Worm (Caenorhabditis elegans) whole organism, young adult: ENCODE results near the gene C18G1.6.

Source experiments
- F23B12.7 ChIP-seq: sonication (generic microtip); optimal IDR thresholded peaks from 2 replicates; lab custom pipeline; 2017; ENCODE audit warnings: missing genetic modification characterization, mild to moderate bottlenecking, missing compliant biosample characterization, antibody characterized with exemption, moderate library complexity; ENCODE audit not compliant: insufficient read depth
- F37B4.10 ChIP-seq: fragments of 200-800 bp; sonication (Bioruptor generic); IDR thresholded peaks from 2 replicates; pipeline ENCODE4 v1.3.6; 2022; ENCODE audit warnings: missing genetic modification characterization, missing compliant biosample characterization
- F57A8.1 ChIP-seq: fragments of 200-800 bp; sonication (Bioruptor generic); optimal IDR thresholded peaks from 2 replicates; lab custom pipeline; 2018; ENCODE audit warnings: mild to moderate bottlenecking, missing genetic modification characterization, moderate library complexity, missing compliant biosample characterization
- K12H6.12 ChIP-seq: fragments of 200-800 bp; sonication (Bioruptor generic); optimal IDR thresholded peaks from 2 replicates; lab custom pipeline; 2018; ENCODE audit warnings: mild to moderate bottlenecking, missing genetic modification characterization, missing compliant biosample characterization
- Y53F4B.3 ChIP-seq: fragments of 200-800 bp; sonication (Bioruptor generic); IDR thresholded peaks from 2 replicates; pipeline ENCODE4 v1.3.6; 2022; ENCODE audit warnings: missing genetic modification reagents, missing genetic modification characterization, missing compliant biosample characterization
- aptf-3 ChIP-seq: fragments of 200-800 bp; sonication (Bioruptor generic); IDR thresholded peaks from 2 replicates; pipeline ENCODE4 v1.3.6; 2022; ENCODE audit warnings: missing genetic modification characterization, missing compliant biosample characterization
- atf-7 ChIP-seq: sonication (generic microtip); optimal IDR thresholded peaks from 2 replicates; lab custom pipeline; 2017; ENCODE audit warnings: mild to moderate bottlenecking, missing genetic modification characterization, missing compliant biosample characterization
- ccch-3 ChIP-seq: fragments of 200-800 bp; sonication (Bioruptor generic); optimal IDR thresholded peaks from 2 replicates; lab custom pipeline; 2018; ENCODE audit warnings: mild to moderate bottlenecking, missing genetic modification characterization, missing compliant biosample characterization
- cebp-1 ChIP-seq, 2 experiments: fragments of 200-800 bp in 1 of 2; sonication (Bioruptor generic) in 1 of 2; sonication (generic microtip) in 1 of 2; IDR thresholded peaks in 1 of 2; optimal IDR thresholded peaks in 1 of 2; 2 replicates each; pipeline versions ENCODE4 v1.3.6 to Lab custom; 2017 to 2022; ENCODE audit warnings: missing compliant biosample characterization in 2 of 2, missing genetic modification characterization in 2 of 2, mild to moderate bottlenecking in 1 of 2, missing genetic modification reagents in 1 of 2, moderate library complexity in 1 of 2
- ceh-91 ChIP-seq: fragments of 200-800 bp; sonication (Bioruptor generic); IDR thresholded peaks from 2 replicates; pipeline ENCODE4 v1.3.6; 2022; ENCODE audit warnings: missing genetic modification reagents, missing genetic modification characterization, missing compliant biosample characterization
- chd-7 ChIP-seq: sonication (generic microtip); optimal IDR thresholded peaks from 2 replicates; lab custom pipeline; 2016; ENCODE audit warnings: mild to moderate bottlenecking, missing genetic modification characterization, moderate library complexity, missing compliant biosample characterization
- dox-1 ChIP-seq: fragments of 200-800 bp; sonication (Bioruptor generic); IDR thresholded peaks from 2 replicates; pipeline ENCODE4 v1.3.6; 2022; ENCODE audit warnings: missing genetic modification reagents, missing genetic modification characterization, missing compliant biosample characterization
- dpff-1 ChIP-seq: sonication (generic microtip); optimal IDR thresholded peaks from 2 replicates; lab custom pipeline; 2017; ENCODE audit warnings: mild to moderate bottlenecking, missing genetic modification characterization, missing compliant biosample characterization
- hmg-1.2 ChIP-seq: fragments of 200-800 bp; sonication (Bioruptor generic); IDR thresholded peaks from 2 replicates; pipeline ENCODE4 v1.3.6; 2022; ENCODE audit warnings: missing genetic modification reagents, missing genetic modification characterization, missing compliant biosample characterization
- hsf-1 ChIP-seq: fragments of 200-800 bp; sonication (Bioruptor generic); IDR thresholded peaks from 2 replicates; pipeline ENCODE4 v1.3.6; 2022; ENCODE audit warnings: missing genetic modification reagents, missing genetic modification characterization, missing compliant biosample characterization
- lag-1 ChIP-seq: fragments of 200-800 bp; sonication (Bioruptor generic); IDR thresholded peaks from 2 replicates; pipeline ENCODE4 v1.3.6; 2022; ENCODE audit warnings: missing genetic modification reagents, missing genetic modification characterization, missing compliant biosample characterization
- lin-26 ChIP-seq: fragments of 200-800 bp; sonication (Bioruptor generic); IDR thresholded peaks from 2 replicates; pipeline ENCODE4 v1.3.6; 2022; ENCODE audit warnings: missing genetic modification reagents, missing genetic modification characterization, missing compliant biosample characterization
- lsl-1 ChIP-seq: fragments of 200-800 bp; sonication (Bioruptor generic); optimal IDR thresholded peaks from 2 replicates; lab custom pipeline; 2018; ENCODE audit warnings: mild to moderate bottlenecking, missing genetic modification characterization, moderate library complexity, missing compliant biosample characterization
- lsy-27 ChIP-seq: sonication (generic microtip); optimal IDR thresholded peaks from 2 replicates; lab custom pipeline; 2017; ENCODE audit warnings: missing genetic modification characterization, mild to moderate bottlenecking, missing compliant biosample characterization, antibody characterized with exemption, missing genotype, borderline replicate concordance; ENCODE audit not compliant: insufficient read depth
- mcd-1 ChIP-seq: fragments of 200-800 bp; sonication (Bioruptor generic); IDR thresholded peaks from 2 replicates; pipeline ENCODE4 v1.3.6; 2022; ENCODE audit warnings: missing genetic modification reagents, missing genetic modification characterization, missing compliant biosample characterization
- mxl-1 ChIP-seq: sonication (generic microtip); optimal IDR thresholded peaks from 2 replicates; lab custom pipeline; 2016; ENCODE audit warnings: missing genetic modification characterization, missing compliant biosample characterization
- nhr-27 ChIP-seq: fragments of 200-800 bp; sonication (Bioruptor generic); optimal IDR thresholded peaks from 2 replicates; lab custom pipeline; 2018; ENCODE audit warnings: mild to moderate bottlenecking, missing genetic modification characterization, moderate library complexity, missing compliant biosample characterization
- nhr-80 ChIP-seq: sonication (generic microtip); optimal IDR thresholded peaks from 2 replicates; lab custom pipeline; 2016; ENCODE audit warnings: missing genetic modification characterization, missing compliant biosample characterization
- pbrm-1 ChIP-seq: fragments of 200-800 bp; sonication (Bioruptor generic); IDR thresholded peaks from 2 replicates; pipeline ENCODE4 v1.3.6; 2022; ENCODE audit warnings: missing genetic modification reagents, missing genetic modification characterization, missing compliant biosample characterization
- rcor-1 ChIP-seq: fragments of 200-800 bp; sonication (Bioruptor generic); IDR thresholded peaks from 2 replicates; pipeline ENCODE4 v1.3.6; 2022; ENCODE audit warnings: missing genetic modification reagents, missing genetic modification characterization, missing compliant biosample characterization
- rec-8 ChIP-seq, 2 experiments: sonication (generic microtip); optimal IDR thresholded peaks; 2 replicates each; lab custom pipeline; 2016; ENCODE audit warnings: mild to moderate bottlenecking in 2 of 2, missing genetic modification characterization in 2 of 2, missing genetic modification reagents in 2 of 2, missing genotype in 2 of 2, missing biosample characterization in 1 of 2, missing compliant biosample characterization in 1 of 2, moderate library complexity in 1 of 2
- rpc-1 ChIP-seq, 2 experiments: fragments of 150-350 bp in 1 of 2; sonication (generic microtip) in 1 of 2; optimal IDR thresholded peaks; 2 replicates each; lab custom pipeline; 2014 to 2018; ENCODE audit warnings: missing biosample characterization in 1 of 2, missing genetic modification characterization in 1 of 2, missing genetic modification reagents in 1 of 2, missing genotype in 1 of 2
- snpc-3.4 ChIP-seq: sonication (generic microtip); optimal IDR thresholded peaks from 2 replicates; lab custom pipeline; 2017; ENCODE audit warnings: missing genetic modification characterization, mild to moderate bottlenecking, missing compliant biosample characterization, antibody characterized with exemption, moderate library complexity, missing genotype, missing genetic modification reagents
- snpc-4 ChIP-seq, 5 experiments: fragments of 150-350 bp in 1 of 5; sonication (generic microtip) in 4 of 5; optimal IDR thresholded peaks; 2 replicates each; lab custom pipeline; 2014 to 2018; ENCODE audit warnings: missing genetic modification characterization in 5 of 5, missing biosample characterization in 3 of 5, antibody characterized with exemption in 2 of 5, mild to moderate bottlenecking in 2 of 5, missing compliant biosample characterization in 2 of 5, missing genotype in 2 of 5, moderate library complexity in 2 of 5, missing genetic modification reagents in 1 of 5
- somi-1 ChIP-seq: fragments of 200-800 bp; sonication (Bioruptor generic); optimal IDR thresholded peaks from 2 replicates; lab custom pipeline; 2018; ENCODE audit warnings: mild to moderate bottlenecking, missing genetic modification characterization, missing compliant biosample characterization
- unc-130 ChIP-seq: sonication (generic microtip); optimal IDR thresholded peaks from 2 replicates; lab custom pipeline; 2016; ENCODE audit warnings: missing genetic modification reagents, missing genetic modification characterization, missing compliant biosample characterization
- ztf-26 ChIP-seq: sonication (generic microtip); optimal IDR thresholded peaks from 2 replicates; lab custom pipeline; 2017; ENCODE audit warnings: missing genetic modification characterization, missing compliant biosample characterization
- ztf-28 ChIP-seq: fragments of 200-800 bp; sonication (Bioruptor generic); IDR thresholded peaks from 2 replicates; pipeline ENCODE4 v1.3.6; 2022; ENCODE audit warnings: missing genetic modification reagents, missing genetic modification characterization, missing compliant biosample characterization

C18G1.6 gene

DNA sequence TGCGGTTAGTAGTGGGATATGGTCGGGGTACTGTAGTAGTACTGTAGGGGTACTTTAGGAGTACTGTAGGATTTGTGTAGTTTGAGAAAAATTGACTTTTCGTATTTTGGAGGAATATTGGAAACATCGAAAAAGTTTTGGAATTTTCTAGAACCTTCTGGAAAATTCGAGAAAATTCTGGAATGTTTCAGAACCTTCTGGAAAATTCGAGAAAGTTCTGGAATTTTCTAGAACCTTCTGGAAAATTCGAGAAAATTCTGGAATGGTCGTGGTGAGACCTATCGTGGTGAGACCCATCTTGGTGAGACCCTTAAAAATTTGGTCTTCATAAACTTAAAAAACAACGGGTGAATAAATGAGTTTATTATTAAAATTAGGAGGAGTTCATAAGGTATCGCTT lies 17.1 kb downstream of the C18G1.6 start:
- TF ChIP-seq hsf-1 (GFP tag; lab: Robert Waterston, UW): peak; percentile 94

DNA sequence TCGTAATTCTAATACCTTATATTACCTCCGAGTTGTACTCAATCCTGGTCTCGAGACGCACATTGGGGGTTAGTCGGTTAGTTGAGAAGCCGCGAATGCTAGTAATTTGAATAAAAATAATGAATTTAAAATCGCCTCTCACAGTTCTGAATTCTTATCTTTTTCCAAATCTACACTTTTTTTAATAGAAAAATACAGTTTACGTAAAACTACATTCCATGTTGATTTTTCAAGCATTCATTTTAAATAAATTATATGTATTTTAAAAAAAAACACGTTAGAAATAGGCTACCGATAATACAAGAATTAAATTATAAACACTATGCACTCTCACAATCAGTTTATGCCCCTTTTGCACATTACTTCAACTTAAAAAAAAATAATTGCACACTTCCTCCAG lies 19.2 kb downstream of the C18G1.6 start, which contains the start of gene C18G1.9:
C18G1.9 (minus strand) TSS at position 101 of the 400 bp plus-strand sequence.
- TF ChIP-seq rcor-1 (GFP tag; lab: Robert Waterston, UW): no peak

DNA sequence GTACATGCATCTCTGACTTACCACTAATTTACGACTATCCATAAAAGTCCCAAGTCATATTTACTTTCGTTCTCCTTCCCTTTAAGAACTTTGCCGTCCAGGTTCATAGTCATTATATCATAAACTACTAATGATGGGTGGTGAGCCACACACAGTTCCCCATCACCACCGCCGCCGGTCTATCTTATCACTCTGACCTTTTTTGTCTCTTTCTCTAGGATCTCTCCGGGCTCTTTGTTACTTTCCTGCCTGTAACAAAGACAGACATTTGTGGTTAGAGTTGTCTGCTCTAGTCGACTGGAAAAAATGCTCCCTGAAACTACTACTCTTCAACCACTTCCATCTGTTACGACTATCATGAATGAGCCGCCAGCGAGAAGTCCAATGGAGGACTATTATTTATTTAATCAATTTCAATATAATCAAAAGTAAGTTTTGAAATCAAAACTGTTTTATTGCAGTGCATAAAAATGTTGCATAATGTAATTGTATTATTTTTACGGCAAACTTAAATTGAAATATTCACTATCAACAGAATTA lies 20.1 kb downstream of the C18G1.6 start, which contains the start of gene elt-7:
elt-7 (plus strand) TSS at position 263 of the 540 bp plus-strand sequence.
- TF ChIP-seq nhr-27 (tag; lab: Kevin White, UChicago): no peak
- TF ChIP-seq nhr-80 (tag; lab: Kevin White, UChicago): peak; percentile 77
- TF ChIP-seq somi-1 (GFP tag; lab: Kevin White, UChicago): no peak
- no peak for TF ChIP-seq ztf-28
- no peak for TF ChIP-seq lsl-1 (GFP tag; lab: Kevin White, UChicago)
- no peak for TF ChIP-seq pbrm-1
- no peak for TF ChIP-seq F57A8.1
- 0 out of 2 replicates have a peak, but pooled peaks have one; percentile 7 for TF ChIP-seq dox-1
- TF ChIP-seq F37B4.10: no peak
- 0 out of 2 replicates have a peak, but pooled peaks have one; percentile 17 for TF ChIP-seq lag-1
- TF ChIP-seq ccch-3 (GFP tag; lab: Kevin White, UChicago): no peak
- TF ChIP-seq mxl-1: no peak
- TF ChIP-seq mcd-1 (GFP tag; lab: Robert Waterston, UW): no peak

DNA sequence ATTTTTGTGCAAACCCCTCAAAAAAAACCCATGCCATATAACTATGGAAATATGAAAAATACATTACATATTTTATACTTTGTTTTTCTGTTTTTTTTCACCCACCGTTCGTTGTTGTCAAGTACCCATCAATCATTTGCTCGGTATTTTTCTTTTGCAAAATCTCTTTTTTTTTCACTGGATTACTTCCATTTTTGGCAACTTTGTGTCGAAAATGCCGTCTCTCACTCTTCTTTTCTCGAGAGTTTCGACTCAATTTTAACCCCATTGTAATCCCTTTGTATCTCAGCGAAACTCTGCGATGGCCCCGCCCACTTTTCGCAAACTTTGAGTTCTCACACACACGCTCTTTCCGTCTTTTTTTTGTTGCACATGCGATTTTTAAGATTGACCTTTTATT lies 24.7 kb downstream of the C18G1.6 start:
- no peak for TF ChIP-seq K12H6.12 (tag; lab: Kevin White, UChicago)
- TF ChIP-seq unc-130 (GFP tag; lab: Kevin White, UChicago): no peak
- TF ChIP-seq F23B12.7 (tag; lab: Kevin White, UChicago): no peak
- no peak for TF ChIP-seq dpff-1
- TF ChIP-seq ztf-26: no peak
- no peak for TF ChIP-seq ceh-91 (GFP tag; lab: Robert Waterston, UW)
- no peak for TF ChIP-seq aptf-3 (GFP tag; lab: Robert Waterston, UW)
- no peak for TF ChIP-seq Y53F4B.3 (GFP tag; lab: Robert Waterston, UW)
- no peak for TF ChIP-seq atf-7 (tag; lab: Kevin White, UChicago)
- TF ChIP-seq chd-7 (tag; lab: Kevin White, UChicago): no peak
- TF ChIP-seq rpc-1 (optimal IDR thresholded peaks at IDR 0.05; lab: Kevin White, UChicago): no peak
- no peak for TF ChIP-seq rpc-1 (tag; optimal IDR thresholded peaks at IDR 0.05; lab: Kevin White, UChicago)
- no peak for TF ChIP-seq cebp-1 (GFP tag; IDR thresholded peaks at IDR 0.05; lab: Robert Waterston, UW)
- no peak for TF ChIP-seq cebp-1 (tag; optimal IDR thresholded peaks at IDR 0.05; lab: Kevin White, UChicago)
- TF ChIP-seq lin-26: no peak
- no peak for TF ChIP-seq snpc-3.4 (tag; lab: Kevin White, UChicago)
- no peak for TF ChIP-seq snpc-4 (GFP tag; optimal IDR thresholded peaks at IDR 0.05; lab: Kevin White, UChicago)
- TF ChIP-seq snpc-4 (tag; optimal IDR thresholded peaks at IDR 0.05; lab: Kevin White, UChicago): no peak
- no peak for TF ChIP-seq lsy-27 (tag; lab: Kevin White, UChicago)
- TF ChIP-seq rec-8 (tag; optimal IDR thresholded peaks at IDR 0.05; lab: Kevin White, UChicago): no peak
- no peak for TF ChIP-seq hmg-1.2
